Worm (Caenorhabditis elegans) whole organism, L4 larva: ENCODE data around the gene snpn-1.

Experiments
- F10B5.3 ChIP-seq: sonication (generic microtip); optimal IDR thresholded peaks from 2 replicates; lab custom pipeline; 2016; ENCODE audit warnings: mild to moderate bottlenecking, missing genetic modification characterization, missing compliant biosample characterization
- R02D3.7 ChIP-seq: fragments of 150-350 bp; sonication (generic microtip); optimal IDR thresholded peaks from 3 replicates; lab custom pipeline; 2014; ENCODE audit warnings: missing biosample characterization, missing genetic modification characterization
- dmd-6 ChIP-seq: fragments of 200-800 bp; sonication (Bioruptor generic); IDR thresholded peaks from 2 replicates; pipeline ENCODE4 v1.3.6; 2022; ENCODE audit warnings: missing genetic modification reagents, missing genetic modification characterization, missing compliant biosample characterization
- jun-1 ChIP-seq: fragments of 150-350 bp; optimal IDR thresholded peaks from 2 replicates; lab custom pipeline; 2014; ENCODE audit warnings: missing biosample characterization, missing genetic modification reagents, missing genetic modification characterization
- lin-39 ChIP-seq: fragments of 150-350 bp; optimal IDR thresholded peaks from 2 replicates; lab custom pipeline; 2014; ENCODE audit warnings: missing biosample characterization, missing genetic modification reagents, missing genetic modification characterization
- nhr-237 ChIP-seq: sonication (generic microtip); optimal IDR thresholded peaks from 2 replicates; lab custom pipeline; 2017; ENCODE audit warnings: missing biosample characterization, missing genetic modification characterization
- nhr-77 ChIP-seq: fragments of 150-350 bp; optimal IDR thresholded peaks from 2 replicates; lab custom pipeline; 2014; ENCODE audit warnings: missing biosample characterization, missing genetic modification characterization
- saeg-2 ChIP-seq: fragments of 200-800 bp; sonication (Bioruptor generic); IDR thresholded peaks from 2 replicates; pipeline ENCODE4 v1.3.6; 2022; ENCODE audit warnings: missing genetic modification reagents, missing genetic modification characterization, missing compliant biosample characterization
- snpc-1.2 ChIP-seq: fragments of 200-800 bp; sonication (Bioruptor generic); IDR thresholded peaks from 2 replicates; pipeline ENCODE4 v1.3.6; 2022; ENCODE audit warnings: missing genetic modification reagents, missing genetic modification characterization, missing compliant biosample characterization

DNA sequence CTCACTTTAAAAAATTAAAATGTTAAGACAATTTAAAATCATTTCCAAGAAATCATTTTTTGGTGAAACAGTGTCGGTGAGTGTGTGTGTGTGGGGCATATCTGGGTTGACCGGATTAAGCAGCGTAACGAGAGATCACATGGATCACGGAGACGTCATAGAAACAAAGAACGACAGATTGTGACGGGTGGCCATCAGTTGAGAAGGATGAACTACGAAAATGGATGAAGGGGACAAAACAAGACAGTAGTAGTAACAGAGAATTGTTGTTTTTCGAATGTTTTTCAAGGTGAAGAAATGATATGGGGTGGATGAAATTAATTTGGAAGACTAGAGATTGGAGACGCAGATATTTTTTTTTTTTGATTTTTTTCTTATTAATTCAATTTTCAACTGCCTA is 45.7 kb upstream of the snpn-1 start:
- TF ChIP-seq F10B5.3 (tag; lab: Kevin White, UChicago) (no peak), jun-1 (tag; lab: Kevin White, UChicago) (no peak), nhr-237 (no peak), snpc-1.2 (GFP tag; lab: Robert Waterston, UW) (no peak), R02D3.7 (no peak), lin-39 (tag; lab: Kevin White, UChicago) (no peak), saeg-2 (GFP tag; lab: Robert Waterston, UW) (no peak), dmd-6 (no peak), nhr-77 (tag; lab: Kevin White, UChicago) (no peak)
